Worm (Caenorhabditis elegans) whole organism, young adult: Measurements from ENCODE around the gene C35A5.6.

Source experiments
- cebp-1 ChIP-seq, 2 experiments: fragments of 200-800 bp in 1 of 2; sonication (Bioruptor generic) in 1 of 2; sonication (generic microtip) in 1 of 2; IDR thresholded peaks in 1 of 2; optimal IDR thresholded peaks in 1 of 2; 2 replicates each; pipeline versions ENCODE4 v1.3.6 to Lab custom; 2017 to 2022; ENCODE audit warnings: missing compliant biosample characterization in 2 of 2, missing genetic modification characterization in 2 of 2, mild to moderate bottlenecking in 1 of 2, missing genetic modification reagents in 1 of 2, moderate library complexity in 1 of 2
- die-1 ChIP-seq: sonication (generic microtip); optimal IDR thresholded peaks from 2 replicates; lab custom pipeline; 2016; ENCODE audit warnings: missing genotype, mild to moderate bottlenecking, missing genetic modification characterization, missing compliant biosample characterization
- dpl-1 ChIP-seq: fragments of 150-350 bp; optimal IDR thresholded peaks from 2 replicates; lab custom pipeline; 2014; ENCODE audit warnings: missing biosample characterization, missing genetic modification reagents, missing genetic modification characterization
- him-1 ChIP-seq: sonication (generic microtip); optimal IDR thresholded peaks from 2 replicates; lab custom pipeline; 2016; ENCODE audit warnings: missing genotype, missing genetic modification reagents, missing genetic modification characterization, missing compliant biosample characterization
- hsf-1 ChIP-seq: fragments of 200-800 bp; sonication (Bioruptor generic); IDR thresholded peaks from 2 replicates; pipeline ENCODE4 v1.3.6; 2022; ENCODE audit warnings: missing genetic modification reagents, missing genetic modification characterization, missing compliant biosample characterization
- lin-40 ChIP-seq: sonication (generic microtip); optimal IDR thresholded peaks from 2 replicates; lab custom pipeline; 2016; ENCODE audit warnings: missing genetic modification characterization, mild to moderate bottlenecking, missing compliant biosample characterization, missing genotype, missing genetic modification reagents
- mcd-1 ChIP-seq: fragments of 200-800 bp; sonication (Bioruptor generic); IDR thresholded peaks from 2 replicates; pipeline ENCODE4 v1.3.6; 2022; ENCODE audit warnings: missing genetic modification reagents, missing genetic modification characterization, missing compliant biosample characterization
- nfya-1 ChIP-seq: sonication (generic microtip); optimal IDR thresholded peaks from 2 replicates; lab custom pipeline; 2017; ENCODE audit warnings: antibody characterized with exemption, missing compliant biosample characterization, missing genetic modification characterization, borderline replicate concordance; ENCODE audit not compliant: insufficient read depth
- pha-4 ChIP-seq: fragments of 150-350 bp; sonication (generic microtip); optimal IDR thresholded peaks from 2 replicates; lab custom pipeline; 2014; ENCODE audit warnings: missing biosample characterization, missing genetic modification reagents, missing genetic modification characterization
- unc-130 ChIP-seq: sonication (generic microtip); optimal IDR thresholded peaks from 2 replicates; lab custom pipeline; 2016; ENCODE audit warnings: missing genetic modification reagents, missing genetic modification characterization, missing compliant biosample characterization

DNA sequence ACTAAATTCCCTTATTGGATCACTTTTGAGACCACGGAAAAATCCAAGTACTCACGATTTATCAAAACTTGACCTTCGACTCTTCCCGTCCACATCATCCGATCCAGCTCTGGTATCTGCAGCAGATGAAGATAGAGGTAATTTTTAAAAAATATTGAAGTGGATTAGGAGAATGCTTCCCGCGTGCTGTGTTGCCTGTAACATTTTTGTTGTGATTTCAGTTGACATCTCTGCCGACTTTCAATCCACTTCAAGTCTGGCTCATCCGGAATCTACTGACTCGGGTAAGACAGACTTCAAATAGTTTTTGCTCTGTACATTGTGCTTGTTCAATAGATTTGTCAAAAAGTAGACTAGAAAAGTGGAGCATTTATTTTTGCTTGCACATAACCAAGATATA is 33.5 kb upstream of the C35A5.6 start:
- TF ChIP-seq unc-130 (GFP tag; lab: Kevin White, UChicago) (no peak), dpl-1 (GFP tag; lab: Kevin White, UChicago) (no peak), mcd-1 (GFP tag; lab: Robert Waterston, UW) (no peak), pha-4 (tag; lab: Kevin White, UChicago) (no peak), nfya-1 (tag; lab: Kevin White, UChicago) (no peak), hsf-1 (GFP tag; lab: Robert Waterston, UW) (no peak), lin-40 (tag; lab: Kevin White, UChicago) (no peak), him-1 (tag; lab: Kevin White, UChicago) (no peak), die-1 (tag; lab: Kevin White, UChicago) (no peak), cebp-1 (GFP tag; IDR thresholded peaks at IDR 0.05; lab: Robert Waterston, UW) (no peak), cebp-1 (tag; optimal IDR thresholded peaks at IDR 0.05; lab: Kevin White, UChicago) (no peak)
